Fruit fly (Drosophila melanogaster): Measurements from ENCODE around the gene mRpL11.

DNA sequence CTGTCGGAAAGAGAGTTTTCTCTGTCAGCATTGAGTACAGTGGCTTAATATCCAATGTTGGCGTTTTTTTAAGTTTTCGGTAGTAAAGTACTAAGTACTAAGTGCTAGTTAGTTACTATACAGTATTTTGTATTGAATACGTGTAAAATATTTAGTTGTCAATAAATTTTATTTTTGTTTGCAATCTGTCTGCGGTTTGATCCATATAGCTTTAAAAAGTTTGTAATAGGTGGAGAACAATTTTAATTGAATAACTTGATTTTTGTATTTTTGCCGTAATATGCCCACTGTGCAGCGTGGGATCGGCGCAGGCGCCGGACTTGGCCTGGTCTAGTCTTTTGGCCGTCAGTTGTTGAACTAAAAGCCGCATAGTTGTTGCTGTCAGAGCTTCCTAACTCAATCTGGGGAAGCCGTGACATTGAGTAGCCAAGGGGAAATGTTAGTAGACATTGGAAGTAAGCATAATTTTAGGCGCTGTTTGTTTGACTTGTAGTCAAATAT lies 46.8 kb downstream of the mRpL11 start:
- TF ChIP-seq CTCF (optimal IDR thresholded peaks at IDR 0.05) (no peak), CG8478 (optimal IDR thresholded peaks at IDR 0.05) (no peak)

Measured in S2 (cell line).